Worm (Caenorhabditis elegans) whole organism, midembryonic: ENCODE measurements around the gene Y43F8B.22.

ENCODE experiments used
- flt-1 ChIP-seq: fragments of 200-800 bp; sonication (Bioruptor generic); IDR thresholded peaks from 2 replicates; pipeline ENCODE4 v1.3.6; 2022; ENCODE audit warnings: missing genetic modification characterization, missing compliant biosample characterization
- med-1 ChIP-seq: sonication (generic microtip); optimal IDR thresholded peaks from 2 replicates; lab custom pipeline; 2017; ENCODE audit warnings: missing genetic modification characterization, mild to moderate bottlenecking, missing compliant biosample characterization, antibody characterized with exemption, missing genetic modification reagents; ENCODE audit not compliant: insufficient read depth
- ref-1 ChIP-seq: fragments of 200-800 bp; sonication (Bioruptor generic); conservative IDR thresholded peaks from 2 replicates; pipeline ENCODE4 v1.3.6; 2022; ENCODE audit warnings: missing genetic modification reagents, missing genetic modification characterization, missing compliant biosample characterization

- TF ChIP-seq flt-1 (no peak), ref-1 (GFP tag; lab: Robert Waterston, UW) (no peak), med-1 (no peak)
Observed at ce11 chrV:19512260-19512947, 29.8 kb downstream of the Y43F8B.22 start, which contains the start of gene Y43F8B.19.
